Fruit fly (Drosophila melanogaster) whole organism, embryonic: ENCODE results near the gene CG3652.

ENCODE experiments used
- Antp ChIP-seq: fragments of 200-800 bp; sonication (Bioruptor generic); optimal IDR thresholded peaks from 3 replicates; lab custom pipeline; 2016; ENCODE audit warnings: missing biosample characterization, missing genetic modification characterization
- B-H1 ChIP-seq: fragments of 200-800 bp; sonication (Bioruptor generic); IDR thresholded peaks from 3 replicates; pipeline ENCODE4 v1.3.6; 2022; ENCODE audit warnings: missing biosample characterization, missing genetic modification characterization
- B-H2 ChIP-seq: fragments of 200-800 bp; sonication (Bioruptor generic); optimal IDR thresholded peaks from 2 replicates; lab custom pipeline; 2018; ENCODE audit warnings: missing biosample characterization, mild to moderate bottlenecking, missing genetic modification characterization
- CG10565 ChIP-seq: fragments of 200-800 bp; sonication (Bioruptor generic); optimal IDR thresholded peaks from 3 replicates; lab custom pipeline; 2016; ENCODE audit warnings: missing biosample characterization, mild to moderate bottlenecking, missing genetic modification characterization
- CG11560 ChIP-seq: fragments of 200-800 bp; sonication (Bioruptor generic); IDR thresholded peaks from 3 replicates; pipeline ENCODE4 v1.3.6; 2022; ENCODE audit warnings: missing biosample characterization, missing genetic modification characterization
- CG13624 ChIP-seq: fragments of 200-800 bp; sonication (Bioruptor generic); optimal IDR thresholded peaks from 2 replicates; lab custom pipeline; 2016; ENCODE audit warnings: missing biosample characterization, missing genetic modification characterization
- CG15011 ChIP-seq: fragments of 200-800 bp; sonication (Bioruptor generic); optimal IDR thresholded peaks from 3 replicates; lab custom pipeline; 2018; ENCODE audit warnings: missing biosample characterization, mild to moderate bottlenecking, missing genetic modification characterization
- CG15269 ChIP-seq: fragments of 200-800 bp; sonication (Bioruptor generic); optimal IDR thresholded peaks from 2 replicates; lab custom pipeline; 2018; ENCODE audit warnings: missing biosample characterization, mild to moderate bottlenecking, missing genetic modification characterization, moderate library complexity
- CG17359 ChIP-seq: fragments of 200-800 bp; sonication (Bioruptor generic); optimal IDR thresholded peaks from 3 replicates; lab custom pipeline; 2018; ENCODE audit warnings: missing biosample characterization, mild to moderate bottlenecking, missing genetic modification characterization, moderate library complexity
- CG17361 ChIP-seq: fragments of 200-800 bp; sonication (Bioruptor generic); IDR thresholded peaks from 3 replicates; pipeline ENCODE4 v1.3.6; 2022; ENCODE audit warnings: missing biosample characterization, missing genetic modification characterization
- CG18262 ChIP-seq: fragments of 200-800 bp; optimal IDR thresholded peaks from 3 replicates; lab custom pipeline; 2019; ENCODE audit warnings: missing biosample characterization, mild to moderate bottlenecking, missing genetic modification characterization, moderate library complexity
- CG3407 ChIP-seq: fragments of 200-800 bp; sonication (Bioruptor generic); optimal IDR thresholded peaks from 2 replicates; lab custom pipeline; 2018; ENCODE audit warnings: missing biosample characterization, mild to moderate bottlenecking, missing genetic modification characterization
- CG4730 ChIP-seq: fragments of 200-800 bp; sonication (Bioruptor generic); IDR thresholded peaks from 2 replicates; pipeline ENCODE4 v1.3.6; 2022; ENCODE audit warnings: missing biosample characterization, missing genetic modification characterization
- CG5180 ChIP-seq: fragments of 200-800 bp; sonication (Bioruptor generic); optimal IDR thresholded peaks from 3 replicates; lab custom pipeline; 2017; ENCODE audit warnings: missing biosample characterization, missing genetic modification characterization, mild to moderate bottlenecking, moderate library complexity, missing genetic modification reagents
- CG5245 ChIP-seq: fragments of 200-800 bp; sonication (Bioruptor generic); optimal IDR thresholded peaks from 3 replicates; lab custom pipeline; 2016; ENCODE audit warnings: missing biosample characterization, missing genetic modification characterization
- CG7372 ChIP-seq: fragments of 200-800 bp; sonication (Bioruptor generic); IDR thresholded peaks from 2 replicates; pipeline ENCODE4 v1.3.6; 2022; ENCODE audit warnings: missing biosample characterization, missing genetic modification characterization
- CG8089 ChIP-seq: fragments of 200-800 bp; sonication (Bioruptor generic); optimal IDR thresholded peaks from 3 replicates; lab custom pipeline; 2016; ENCODE audit warnings: missing biosample characterization, missing genetic modification characterization
- CG9727 ChIP-seq: fragments of 200-800 bp; sonication (Bioruptor generic); optimal IDR thresholded peaks from 3 replicates; lab custom pipeline; 2017; ENCODE audit warnings: missing biosample characterization, mild to moderate bottlenecking, missing genetic modification characterization
- CG9797 ChIP-seq: fragments of 200-800 bp; sonication (Bioruptor generic); optimal IDR thresholded peaks from 3 replicates; lab custom pipeline; 2018; ENCODE audit warnings: missing biosample characterization, mild to moderate bottlenecking, missing genetic modification characterization
- Chrac-16 ChIP-seq: fragments of 200-800 bp; sonication (Bioruptor generic); optimal IDR thresholded peaks from 3 replicates; lab custom pipeline; 2016; ENCODE audit warnings: missing biosample characterization, missing genetic modification characterization
- Fer1 ChIP-seq: fragments of 200-800 bp; sonication (Bioruptor generic); optimal IDR thresholded peaks from 2 replicates; lab custom pipeline; 2017; ENCODE audit warnings: missing biosample characterization, mild to moderate bottlenecking, missing genetic modification characterization
- Fer3 ChIP-seq: fragments of 200-800 bp; sonication (Bioruptor generic); optimal IDR thresholded peaks from 2 replicates; lab custom pipeline; 2018; ENCODE audit warnings: missing biosample characterization, mild to moderate bottlenecking, missing genetic modification characterization, moderate library complexity
- HmgZ ChIP-seq: fragments of 200-800 bp; sonication (Bioruptor generic); optimal IDR thresholded peaks from 2 replicates; lab custom pipeline; 2018; ENCODE audit warnings: missing biosample characterization, mild to moderate bottlenecking, missing genetic modification characterization
- Mad ChIP-seq: fragments of 200-800 bp; sonication (Bioruptor generic); optimal IDR thresholded peaks from 2 replicates; lab custom pipeline; 2016; ENCODE audit warnings: missing biosample characterization, missing genetic modification characterization
- NC2β ChIP-seq: fragments of 200-800 bp; sonication (Bioruptor generic); optimal IDR thresholded peaks from 2 replicates; lab custom pipeline; 2016; ENCODE audit warnings: missing biosample characterization, missing genetic modification characterization
- Opbp ChIP-seq: fragments of 200-800 bp; sonication (Bioruptor generic); IDR thresholded peaks from 3 replicates; pipeline ENCODE4 v1.3.6; 2022; ENCODE audit warnings: missing biosample characterization, missing genetic modification characterization; ENCODE audit not compliant: partially characterized antibody
- Taf1 ChIP-seq: fragments of 200-800 bp; sonication (Bioruptor generic); IDR thresholded peaks from 2 replicates; pipeline ENCODE4 v1.3.6; 2022; ENCODE audit warnings: missing biosample characterization, missing genetic modification characterization
- ac ChIP-seq: fragments of 200-800 bp; sonication (Bioruptor generic); optimal IDR thresholded peaks from 3 replicates; lab custom pipeline; 2017; ENCODE audit warnings: missing biosample characterization, mild to moderate bottlenecking, missing genetic modification characterization
- ap ChIP-seq: fragments of 200-800 bp; sonication (Bioruptor generic); IDR thresholded peaks from 2 replicates; pipeline ENCODE4 v1.3.6; 2022; ENCODE audit warnings: missing biosample characterization, missing genetic modification characterization
- chinmo ChIP-seq: fragments of 200-800 bp; sonication (Bioruptor generic); IDR thresholded peaks from 4 replicates; pipeline ENCODE4 v1.3.6; 2022; ENCODE audit warnings: missing biosample characterization, missing genetic modification characterization; ENCODE audit not compliant: partially characterized antibody
- crc ChIP-seq: fragments of 200-800 bp; sonication (Bioruptor generic); optimal IDR thresholded peaks from 2 replicates; lab custom pipeline; 2016; ENCODE audit warnings: missing biosample characterization, missing genetic modification characterization
- da ChIP-seq: fragments of 200-800 bp; sonication (Bioruptor generic); optimal IDR thresholded peaks from 2 replicates; lab custom pipeline; 2016; ENCODE audit warnings: missing biosample characterization, missing genetic modification characterization
- dm ChIP-seq: fragments of 200-800 bp; sonication (Bioruptor generic); optimal IDR thresholded peaks from 3 replicates; lab custom pipeline; 2016; ENCODE audit warnings: missing biosample characterization, missing genetic modification characterization
- ewg ChIP-seq: fragments of 200-800 bp; sonication (Bioruptor generic); optimal IDR thresholded peaks from 3 replicates; lab custom pipeline; 2017; ENCODE audit warnings: mild to moderate bottlenecking, missing biosample characterization, missing genetic modification reagents, missing genetic modification characterization
- gcm2 ChIP-seq: fragments of 200-800 bp; sonication (Bioruptor generic); optimal IDR thresholded peaks from 2 replicates; lab custom pipeline; 2016; ENCODE audit warnings: missing biosample characterization, missing genetic modification characterization
- jumu ChIP-seq: fragments of 200-800 bp; sonication (Bioruptor generic); optimal IDR thresholded peaks from 3 replicates; lab custom pipeline; 2016; ENCODE audit warnings: missing biosample characterization, missing genetic modification characterization
- kay ChIP-seq: fragments of 200-800 bp; sonication (Bioruptor generic); optimal IDR thresholded peaks from 2 replicates; lab custom pipeline; 2016; ENCODE audit warnings: missing biosample characterization, missing genetic modification characterization
- ken ChIP-seq: fragments of 200-800 bp; sonication (Bioruptor generic); IDR thresholded peaks from 3 replicates; pipeline ENCODE4 v1.3.6; 2022; ENCODE audit warnings: missing biosample characterization, missing genetic modification characterization
- knrl ChIP-seq: fragments of 200-800 bp; sonication (Bioruptor generic); IDR thresholded peaks from 3 replicates; pipeline ENCODE4 v1.3.6; 2022; ENCODE audit warnings: missing biosample characterization, missing genetic modification characterization; ENCODE audit not compliant: partially characterized antibody
- lola ChIP-seq, 3 experiments: fragments of >200 bp in 2 of 3; fragments of 200-800 bp in 1 of 3; sonication (Bioruptor generic) in 1 of 3; optimal IDR thresholded peaks; 2 replicates each; lab custom pipeline; 2017 to 2019; ENCODE audit warnings: missing biosample characterization in 3 of 3, missing genetic modification characterization in 3 of 3, mild to moderate bottlenecking in 1 of 3, moderate library complexity in 1 of 3
- nau ChIP-seq: fragments of 200-800 bp; sonication (Bioruptor generic); optimal IDR thresholded peaks from 3 replicates; lab custom pipeline; 2017; ENCODE audit warnings: missing biosample characterization, mild to moderate bottlenecking, missing genetic modification characterization, missing genetic modification reagents
- nmo ChIP-seq: fragments of 200-800 bp; sonication (Bioruptor generic); optimal IDR thresholded peaks from 2 replicates; lab custom pipeline; 2018; ENCODE audit warnings: missing biosample characterization, mild to moderate bottlenecking, missing genetic modification characterization, moderate library complexity
- scrt ChIP-seq: fragments of 200-800 bp; sonication (Bioruptor generic); optimal IDR thresholded peaks from 2 replicates; lab custom pipeline; 2018; ENCODE audit warnings: missing biosample characterization, mild to moderate bottlenecking, missing genetic modification characterization, moderate library complexity
- sens ChIP-seq: fragments of 200-800 bp; sonication (Bioruptor generic); peaks from one replicate; lab custom pipeline; 2016; ENCODE audit warnings: missing biosample characterization, missing genetic modification characterization
- sens-2 ChIP-seq: fragments of 200-800 bp; sonication (Bioruptor generic); IDR thresholded peaks from 2 replicates; pipeline ENCODE4 v1.3.6; 2022; ENCODE audit warnings: missing biosample characterization, missing genetic modification characterization
- slou ChIP-seq: fragments of 200-800 bp; sonication (Bioruptor generic); optimal IDR thresholded peaks from 3 replicates; lab custom pipeline; 2016; ENCODE audit warnings: missing biosample characterization, missing genetic modification characterization
- slp2 ChIP-seq: fragments of 200-800 bp; sonication (Bioruptor generic); optimal IDR thresholded peaks from 2 replicates; lab custom pipeline; 2016; ENCODE audit warnings: missing biosample characterization, missing genetic modification characterization
- tap ChIP-seq: fragments of 200-800 bp; optimal IDR thresholded peaks from 3 replicates; lab custom pipeline; 2019; ENCODE audit warnings: missing biosample characterization, mild to moderate bottlenecking, missing genetic modification characterization, moderate library complexity
- trh ChIP-seq: fragments of 200-800 bp; sonication (Bioruptor generic); optimal IDR thresholded peaks from 2 replicates; lab custom pipeline; 2016; ENCODE audit warnings: missing biosample characterization, missing genetic modification characterization

The CG3652 gene

DNA sequence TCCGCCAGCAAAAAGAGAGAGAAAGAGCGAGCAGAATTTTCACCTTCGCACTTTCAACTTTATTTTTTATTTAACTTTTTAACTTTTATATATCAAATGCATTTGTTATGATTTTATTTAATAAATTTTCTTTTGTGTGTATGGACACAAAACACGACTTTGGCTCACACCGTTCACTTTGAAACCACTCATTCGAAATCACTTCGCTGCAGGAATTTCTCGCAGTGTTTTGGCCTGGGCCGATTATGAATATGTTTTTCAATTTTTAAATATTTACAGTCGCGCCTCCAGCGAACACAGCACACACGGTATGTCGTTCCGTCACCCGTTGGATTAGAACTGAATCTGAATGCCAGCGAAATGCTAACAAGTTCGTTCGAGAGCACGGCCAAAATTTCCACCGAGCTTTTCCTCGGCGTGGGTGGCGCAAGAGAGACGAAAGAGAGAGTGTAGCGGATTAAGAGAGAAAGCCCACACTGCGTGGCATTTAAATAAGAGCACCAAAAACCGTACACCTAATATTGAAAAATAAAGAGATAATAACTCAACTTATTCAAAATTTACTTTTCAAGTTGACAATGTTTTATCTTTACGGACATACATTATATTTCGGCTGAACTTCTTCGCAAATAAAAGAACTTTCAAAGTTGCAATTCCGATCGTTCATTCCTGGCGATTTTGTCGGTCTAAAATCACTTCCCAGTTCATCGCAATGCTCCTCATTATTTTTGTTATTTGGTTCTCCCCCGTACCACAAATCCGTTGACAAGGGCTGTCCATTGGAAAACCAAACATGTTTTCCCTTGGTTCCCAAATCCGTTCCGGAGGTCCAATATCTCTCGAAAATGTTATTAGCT is 47.4 kb upstream of the CG3652 start, which contains the start of gene CG15431 (continued):
- TF ChIP-seq sens (peak; percentile 82), CG11560 (tag; lab: Robert Waterston, UW) (0 out of 3 replicates have a peak, but pooled peaks have one; percentile 51), ken (GFP tag; lab: Robert Waterston, UW) (0 out of 3 replicates have a peak, but pooled peaks have one; percentile 42), Fer3 (tag; lab: Kevin White, UChicago) (peak; percentile 59), NC2β (GFP tag; lab: Kevin White, UChicago) (no peak), gcm2 (peak; percentile 18), crc (GFP tag; lab: Kevin White, UChicago) (no peak), Fer1 (GFP tag; lab: Kevin White, UChicago) (peak; percentile 67), CG15011 (GFP tag; lab: Kevin White, UChicago) (no peak), ac (GFP tag; lab: Kevin White, UChicago) (no peak), CG5245 (GFP tag; lab: Kevin White, UChicago) (peak; percentile 14), CG17361 (GFP tag; lab: Robert Waterston, UW) (no peak), sens-2 (GFP tag; lab: Robert Waterston, UW) (no peak), nau (peak; percentile 55), slou (GFP tag; lab: Kevin White, UChicago) (no peak), slp2 (GFP tag; lab: Kevin White, UChicago) (peak; percentile 13), ewg (peak; percentile 65), lola (GFP tag; optimal IDR thresholded peaks at IDR 0.05; lab: Kevin White, UChicago) (no peak), Opbp (GFP tag; lab: Robert Waterston, UW) (no peak), CG7372 (GFP tag; lab: Robert Waterston, UW) (peak; percentile 51), B-H2 (GFP tag; lab: Kevin White, UChicago) (peak; percentile 15), scrt (peak; percentile 55), Antp (GFP tag; lab: Kevin White, UChicago) (no peak), Mad (GFP tag; lab: Kevin White, UChicago) (peak; percentile 41), knrl (no peak), HmgZ (tag; lab: Kevin White, UChicago) (peak; percentile 24), Chrac-16 (no peak), CG3407 (GFP tag; lab: Kevin White, UChicago) (no peak), nmo (GFP tag; lab: Kevin White, UChicago) (peak; percentile 31), ap (GFP tag; lab: Robert Waterston, UW) (no peak), CG18262 (no peak), B-H1 (GFP tag; lab: Robert Waterston, UW) (0 out of 3 replicates have a peak, but pooled peaks have one; percentile 37), CG9797 (GFP tag; lab: Kevin White, UChicago) (no peak), CG8089 (GFP tag; lab: Kevin White, UChicago) (no peak), jumu (GFP tag; lab: Kevin White, UChicago) (no peak), CG5180 (GFP tag; lab: Kevin White, UChicago) (peak; percentile 59), CG4730 (GFP tag; lab: Robert Waterston, UW) (no peak), CG9727 (GFP tag; lab: Kevin White, UChicago) (peak; percentile 44), tap (tag; lab: Kevin White, UChicago) (peak; percentile 24), kay (GFP tag; lab: Kevin White, UChicago) (no peak), dm (GFP tag; lab: Kevin White, UChicago) (no peak), chinmo (GFP tag; lab: Robert Waterston, UW) (0 out of 4 replicates have a peak, but pooled peaks have one; percentile 34), CG15269 (tag; lab: Kevin White, UChicago) (peak; percentile 65), CG10565 (GFP tag; lab: Kevin White, UChicago) (no peak), CG13624 (peak; percentile 25), CG17359 (peak; percentile 63), da (GFP tag; lab: Kevin White, UChicago) (no peak), trh (no peak), Taf1 (GFP tag; lab: Robert Waterston, UW) (peak; percentile 46; the same call in 1 of the 2 replicates)
